Fruit fly (Drosophila melanogaster) whole organism, embryonic: Measurements from ENCODE around the gene spz3.

Experiments
- B-H2 ChIP-seq: fragments of 200-800 bp; sonication (Bioruptor generic); optimal IDR thresholded peaks from 2 replicates; lab custom pipeline; 2018; ENCODE audit warnings: missing biosample characterization, mild to moderate bottlenecking, missing genetic modification characterization
- Bdp1 ChIP-seq: fragments of 200-800 bp; sonication (Bioruptor generic); optimal IDR thresholded peaks from 3 replicates; lab custom pipeline; 2016; ENCODE audit warnings: missing biosample characterization, missing genetic modification characterization
- C15 ChIP-seq: fragments of 200-800 bp; sonication (Bioruptor generic); IDR thresholded peaks from 3 replicates; pipeline ENCODE4 v1.3.6; 2022; ENCODE audit warnings: missing biosample characterization, missing genetic modification characterization
- CG10979 ChIP-seq: fragments of 200-800 bp; sonication (Bioruptor generic); optimal IDR thresholded peaks from 2 replicates; lab custom pipeline; 2018; ENCODE audit warnings: missing biosample characterization, mild to moderate bottlenecking, missing genetic modification characterization, moderate library complexity
- CG11085 ChIP-seq: fragments of 200-800 bp; sonication (Bioruptor generic); IDR thresholded peaks from 2 replicates; pipeline ENCODE4 v1.3.6; 2022; ENCODE audit warnings: missing biosample characterization, missing genetic modification characterization
- CG11560 ChIP-seq: fragments of 200-800 bp; sonication (Bioruptor generic); IDR thresholded peaks from 3 replicates; pipeline ENCODE4 v1.3.6; 2022; ENCODE audit warnings: missing biosample characterization, missing genetic modification characterization
- CG14710 ChIP-seq: fragments of 200-800 bp; sonication (Bioruptor generic); optimal IDR thresholded peaks from 3 replicates; lab custom pipeline; 2019; ENCODE audit warnings: missing biosample characterization, mild to moderate bottlenecking, missing genetic modification characterization, moderate library complexity
- CG18011 ChIP-seq: fragments of 200-800 bp; sonication (Bioruptor generic); optimal IDR thresholded peaks from 2 replicates; lab custom pipeline; 2017; ENCODE audit warnings: missing biosample characterization, missing genetic modification characterization, mild to moderate bottlenecking, moderate library complexity, missing genotype
- CG18476 ChIP-seq: fragments of 200-800 bp; sonication (Bioruptor generic); optimal IDR thresholded peaks from 2 replicates; lab custom pipeline; 2016; ENCODE audit warnings: missing biosample characterization, mild to moderate bottlenecking, missing genetic modification characterization
- CG18599 ChIP-seq: fragments of 200-800 bp; sonication (Bioruptor generic); optimal IDR thresholded peaks from 3 replicates; lab custom pipeline; 2017; ENCODE audit warnings: missing biosample characterization, missing genetic modification characterization, mild to moderate bottlenecking, moderate library complexity, missing genetic modification reagents
- CG18619 ChIP-seq: fragments of 200-800 bp; sonication (Bioruptor generic); optimal IDR thresholded peaks from 3 replicates; lab custom pipeline; 2017; ENCODE audit warnings: missing biosample characterization, mild to moderate bottlenecking, missing genetic modification characterization
- CG18764 ChIP-seq: fragments of 200-800 bp; sonication (Bioruptor generic); optimal IDR thresholded peaks from 3 replicates; lab custom pipeline; 2016; ENCODE audit warnings: missing biosample characterization, missing genetic modification characterization
- CG2875 ChIP-seq: fragments of 200-800 bp; sonication (Bioruptor generic); optimal IDR thresholded peaks from 2 replicates; lab custom pipeline; 2017; ENCODE audit warnings: missing biosample characterization, mild to moderate bottlenecking, missing genetic modification characterization, missing genetic modification reagents
- CG30403 ChIP-seq: fragments of 200-800 bp; sonication (Bioruptor generic); optimal IDR thresholded peaks from 3 replicates; lab custom pipeline; 2016; ENCODE audit warnings: missing biosample characterization, missing genetic modification characterization
- CG43689 ChIP-seq: fragments of 200-800 bp; sonication (Bioruptor generic); IDR thresholded peaks from 2 replicates; pipeline ENCODE4 v1.3.6; 2022; ENCODE audit warnings: missing biosample characterization, missing genetic modification characterization
- CG4404 ChIP-seq: fragments of 200-800 bp; sonication (Bioruptor generic); IDR thresholded peaks from 2 replicates; pipeline ENCODE4 v1.3.6; 2022; ENCODE audit warnings: missing biosample characterization, missing genetic modification characterization
- CG4424 ChIP-seq: fragments of 200-800 bp; sonication (Bioruptor generic); optimal IDR thresholded peaks from 3 replicates; lab custom pipeline; 2016; ENCODE audit warnings: missing biosample characterization, missing genetic modification characterization
- CG4617 ChIP-seq: fragments of 200-800 bp; sonication (Bioruptor generic); optimal IDR thresholded peaks from 3 replicates; lab custom pipeline; 2016; ENCODE audit warnings: missing biosample characterization, missing genetic modification characterization, borderline replicate concordance
- CG5953 ChIP-seq: fragments of 200-800 bp; sonication (Bioruptor generic); IDR thresholded peaks from 2 replicates; pipeline ENCODE4 v1.3.6; 2022; ENCODE audit warnings: missing biosample characterization, missing genetic modification characterization
- CG8089 ChIP-seq: fragments of 200-800 bp; sonication (Bioruptor generic); optimal IDR thresholded peaks from 3 replicates; lab custom pipeline; 2016; ENCODE audit warnings: missing biosample characterization, missing genetic modification characterization
- CG9797 ChIP-seq: fragments of 200-800 bp; sonication (Bioruptor generic); optimal IDR thresholded peaks from 3 replicates; lab custom pipeline; 2018; ENCODE audit warnings: missing biosample characterization, mild to moderate bottlenecking, missing genetic modification characterization
- CTCF ChIP-seq: fragments of 200-800 bp; sonication (Bioruptor generic); optimal IDR thresholded peaks from 2 replicates; lab custom pipeline; 2017; ENCODE audit warnings: missing biosample characterization, mild to moderate bottlenecking, missing genetic modification characterization, moderate library complexity
- CkIIα-i1 ChIP-seq: fragments of 200-800 bp; sonication (Bioruptor generic); IDR thresholded peaks from 2 replicates; pipeline ENCODE4 v1.3.6; 2022; ENCODE audit warnings: missing biosample characterization, missing genetic modification characterization
- CoRest ChIP-seq: fragments of 200-800 bp; sonication (Bioruptor generic); optimal IDR thresholded peaks from 3 replicates; lab custom pipeline; 2018; ENCODE audit warnings: missing biosample characterization, mild to moderate bottlenecking, missing genetic modification characterization, moderate library complexity
- Deaf1 ChIP-seq: fragments of 200-800 bp; optimal IDR thresholded peaks from 3 replicates; lab custom pipeline; 2019; ENCODE audit warnings: missing biosample characterization, mild to moderate bottlenecking, missing genetic modification characterization, moderate library complexity
- Elba2 ChIP-seq: fragments of 200-800 bp; sonication (Bioruptor generic); optimal IDR thresholded peaks from 3 replicates; lab custom pipeline; 2016; ENCODE audit warnings: missing biosample characterization, missing genetic modification characterization
- HLH3B ChIP-seq: fragments of 200-800 bp; sonication (Bioruptor generic); IDR thresholded peaks from 2 replicates; pipeline ENCODE4 v1.3.6; 2022; ENCODE audit warnings: missing biosample characterization, missing genetic modification characterization
- Hey ChIP-seq: fragments of 200-800 bp; sonication (Bioruptor generic); optimal IDR thresholded peaks from 3 replicates; lab custom pipeline; 2018; ENCODE audit warnings: missing biosample characterization, mild to moderate bottlenecking, missing genetic modification characterization
- HmgD ChIP-seq: fragments of 200-800 bp; sonication (Bioruptor generic); optimal IDR thresholded peaks from 3 replicates; lab custom pipeline; 2016; ENCODE audit warnings: missing biosample characterization, missing genetic modification characterization
- Nf-YC ChIP-seq: fragments of 200-800 bp; optimal IDR thresholded peaks from 3 replicates; lab custom pipeline; 2019; ENCODE audit warnings: missing biosample characterization, mild to moderate bottlenecking, missing genetic modification characterization, moderate library complexity
- Rfx ChIP-seq: fragments of 200-800 bp; sonication (Bioruptor generic); IDR thresholded peaks from 2 replicates; pipeline ENCODE4 v1.3.6; 2022; ENCODE audit warnings: missing biosample characterization, missing genetic modification characterization
- Spps ChIP-seq: fragments of 200-800 bp; sonication (Bioruptor generic); optimal IDR thresholded peaks from 2 replicates; lab custom pipeline; 2018; ENCODE audit warnings: missing biosample characterization, mild to moderate bottlenecking, missing genetic modification characterization
- abd-A ChIP-seq: fragments of 200-800 bp; sonication (Bioruptor generic); optimal IDR thresholded peaks from 3 replicates; lab custom pipeline; 2019; ENCODE audit warnings: missing biosample characterization, mild to moderate bottlenecking, missing genetic modification characterization, moderate library complexity
- bowl ChIP-seq: fragments of 200-800 bp; sonication (Bioruptor generic); IDR thresholded peaks from 2 replicates; pipeline ENCODE4 v1.3.6; 2022; ENCODE audit warnings: missing biosample characterization, missing genetic modification characterization
- cg ChIP-seq: fragments of 200-800 bp; sonication (Bioruptor generic); optimal IDR thresholded peaks from 3 replicates; lab custom pipeline; 2019; ENCODE audit warnings: missing biosample characterization, mild to moderate bottlenecking, missing genetic modification characterization, moderate library complexity
- dati ChIP-seq: fragments of 200-800 bp; sonication (Bioruptor generic); IDR thresholded peaks from 2 replicates; pipeline ENCODE4 v1.3.6; 2022; ENCODE audit warnings: missing biosample characterization, missing genetic modification characterization
- en ChIP-seq: fragments of 200-800 bp; sonication (Bioruptor generic); optimal IDR thresholded peaks from 2 replicates; lab custom pipeline; 2016; ENCODE audit warnings: missing biosample characterization, missing genetic modification characterization
- hth ChIP-seq: fragments of >200 bp; optimal IDR thresholded peaks from 2 replicates; lab custom pipeline; 2017; ENCODE audit warnings: inconsistent platforms
- lbe ChIP-seq: fragments of 200-800 bp; sonication (Bioruptor generic); optimal IDR thresholded peaks from 2 replicates; lab custom pipeline; 2016; ENCODE audit warnings: missing biosample characterization, mild to moderate bottlenecking, missing genetic modification characterization
- mirr ChIP-seq: fragments of 200-800 bp; sonication (Bioruptor generic); optimal IDR thresholded peaks from 3 replicates; lab custom pipeline; 2018; ENCODE audit warnings: missing biosample characterization, mild to moderate bottlenecking, missing genetic modification characterization
- phol ChIP-seq: fragments of 200-800 bp; sonication (Bioruptor generic); optimal IDR thresholded peaks from 3 replicates; lab custom pipeline; 2018; ENCODE audit warnings: missing biosample characterization, mild to moderate bottlenecking, missing genetic modification characterization, moderate library complexity
- ranshi ChIP-seq: fragments of 200-800 bp; sonication (Bioruptor generic); IDR thresholded peaks from 2 replicates; pipeline ENCODE4 v1.3.6; 2022; ENCODE audit warnings: missing biosample characterization, missing genetic modification characterization
- salm ChIP-seq: fragments of 200-800 bp; sonication (Bioruptor generic); optimal IDR thresholded peaks from 2 replicates; lab custom pipeline; 2018; ENCODE audit warnings: missing biosample characterization, mild to moderate bottlenecking, missing genetic modification characterization
- shn ChIP-seq: fragments of 200-800 bp; sonication (Bioruptor generic); optimal IDR thresholded peaks from 3 replicates; lab custom pipeline; 2016; ENCODE audit warnings: missing biosample characterization, missing genetic modification characterization
- sima ChIP-seq: fragments of 200-800 bp; sonication (Bioruptor generic); optimal IDR thresholded peaks from 2 replicates; lab custom pipeline; 2016; ENCODE audit warnings: missing biosample characterization, missing genetic modification characterization
- stwl ChIP-seq: fragments of 200-800 bp; sonication (Bioruptor generic); optimal IDR thresholded peaks from 3 replicates; lab custom pipeline; 2018; ENCODE audit warnings: missing biosample characterization, mild to moderate bottlenecking, missing genetic modification characterization, moderate library complexity
- tgo ChIP-seq: fragments of 200-800 bp; sonication (Bioruptor generic); IDR thresholded peaks from 3 replicates; pipeline ENCODE4 v1.3.6; 2022; ENCODE audit warnings: missing biosample characterization, missing genetic modification characterization
- tio ChIP-seq: fragments of 200-800 bp; sonication (Bioruptor generic); optimal IDR thresholded peaks from 2 replicates; lab custom pipeline; 2017; ENCODE audit warnings: missing biosample characterization, missing genetic modification characterization, inconsistent platforms
- usp ChIP-seq: fragments of >200 bp; optimal IDR thresholded peaks from 2 replicates; lab custom pipeline; 2017; ENCODE audit warnings: missing biosample characterization, missing genetic modification characterization

The spz3 gene

DNA sequence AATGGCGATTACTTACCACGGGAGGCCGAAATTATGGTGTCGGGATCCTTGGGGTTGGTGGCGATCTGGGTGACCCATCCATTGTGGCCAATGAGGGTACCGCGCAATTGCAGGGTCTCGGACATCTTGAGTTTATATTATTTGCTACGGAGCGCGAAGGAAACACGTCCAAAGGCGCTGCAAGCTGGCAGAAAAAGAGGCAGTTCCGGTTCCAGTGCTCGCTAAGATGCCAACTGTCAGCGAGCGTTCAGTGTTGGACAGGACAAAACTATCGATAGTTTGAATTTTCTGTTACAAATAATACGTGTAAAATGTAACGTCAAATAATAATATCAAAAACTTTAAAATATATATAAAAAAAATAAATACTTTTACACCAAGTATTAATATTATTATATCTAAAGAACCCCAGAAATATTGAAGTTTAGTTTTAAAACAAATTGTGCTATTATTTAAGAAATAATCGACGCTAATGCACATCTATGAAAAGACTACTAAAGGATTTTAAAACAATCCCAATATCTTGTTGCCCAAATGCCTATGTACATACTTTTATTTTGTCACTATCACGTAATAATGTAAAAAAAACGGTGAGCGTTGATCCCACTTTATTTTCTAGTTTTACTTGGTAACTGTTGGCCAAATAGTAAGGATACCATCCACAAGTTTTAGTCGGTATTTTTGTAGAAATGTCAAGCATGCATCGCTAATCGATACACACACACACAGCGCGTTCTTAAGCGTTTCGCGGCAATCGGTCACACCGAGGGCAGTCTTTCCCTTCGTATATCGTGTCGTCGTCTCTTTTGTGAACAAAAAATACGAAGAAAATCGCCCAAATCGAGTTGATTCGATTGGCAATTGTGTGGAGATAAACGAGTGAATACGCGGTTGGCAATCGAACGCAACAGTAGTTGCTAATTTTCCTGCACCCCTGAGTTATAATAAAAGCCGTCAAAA is 52.0 kb downstream of the spz3 start, which contains the start of the genes Rack1 and mts (continued):
- TF ChIP-seq HLH3B (GFP tag; lab: Robert Waterston, UW) (peak; percentile 84), CG18476 (peak; percentile 44), Hey (tag; lab: Kevin White, UChicago) (peak; percentile 79), hth (lab: Kevin White, UChicago) (no peak), CG18619 (GFP tag; lab: Kevin White, UChicago) (peak; percentile 89), stwl (tag; lab: Kevin White, UChicago) (peak; percentile 57), cg (GFP tag; lab: Kevin White, UChicago) (no peak), en (peak; percentile 75), CG18599 (GFP tag; lab: Kevin White, UChicago) (peak; percentile 92), salm (tag; lab: Kevin White, UChicago) (peak; percentile 75), B-H2 (GFP tag; lab: Kevin White, UChicago) (peak; percentile 96), Bdp1 (peak; percentile 68), CG10979 (tag; lab: Kevin White, UChicago) (peak; percentile 66), abd-A (tag; lab: Kevin White, UChicago) (no peak), CG8089 (peak; percentile 69), usp (GFP tag; lab: Kevin White, UChicago) (no peak), Nf-YC (tag; lab: Kevin White, UChicago) (peak; percentile 60), mirr (GFP tag; lab: Kevin White, UChicago) (peak; percentile 92), CG4424 (GFP tag; lab: Kevin White, UChicago) (peak; percentile 87), sima (peak; percentile 6), CTCF (peak; percentile 62), CoRest (peak; percentile 63), CG11560 (tag; lab: Robert Waterston, UW) (no peak; the same call in 1 of the 3 replicates), Deaf1 (tag; lab: Kevin White, UChicago) (no peak), CG9797 (GFP tag; lab: Kevin White, UChicago) (peak; percentile 71), CG18011 (GFP tag; lab: Kevin White, UChicago) (peak; percentile 79), ranshi (GFP tag; lab: Robert Waterston, UW) (peak; percentile 87), HmgD (GFP tag; lab: Kevin White, UChicago) (no peak), CG14710 (tag; lab: Kevin White, UChicago) (peak; percentile 60), CG4404 (GFP tag; lab: Robert Waterston, UW) (no peak), shn (GFP tag; lab: Kevin White, UChicago) (peak; percentile 72), Elba2 (no peak), CG43689 (GFP tag; lab: Robert Waterston, UW) (peak; percentile 63; the same call in 1 of the 2 replicates), CG30403 (GFP tag; lab: Kevin White, UChicago) (peak; percentile 60), lbe (GFP tag; lab: Kevin White, UChicago) (peak; percentile 73), CkIIα-i1 (GFP tag; lab: Robert Waterston, UW) (0 out of 2 replicates have a peak, but pooled peaks have one; percentile 7), dati (GFP tag; lab: Robert Waterston, UW) (peak; percentile 61; the same call in 1 of the 2 replicates), tgo (GFP tag; lab: Robert Waterston, UW) (peak; percentile 67), bowl (peak; percentile 32; the same call in 1 of the 2 replicates), phol (tag; lab: Kevin White, UChicago) (peak; percentile 77), tio (GFP tag; lab: Kevin White, UChicago) (no peak), CG2875 (peak; percentile 79), C15 (0 out of 3 replicates have a peak, but pooled peaks have one; percentile 24), CG11085 (peak; percentile 74), CG5953 (peak; percentile 69), Rfx (peak; percentile 93), Spps (tag; lab: Kevin White, UChicago) (peak; percentile 33), CG4617 (peak; percentile 60), CG18764 (GFP tag; lab: Kevin White, UChicago) (peak; percentile 75)
